Fruit fly (Drosophila melanogaster) whole organism, prepupa: ENCODE results near the gene CG10337.
A peak's percentile ranks its signal among the peaks of the same experiment; 100 is the strongest.

Source experiments
- CG11762 ChIP-seq: fragments of 200-800 bp; sonication (Bioruptor generic); optimal IDR thresholded peaks from 3 replicates; lab custom pipeline; 2016; ENCODE audit warnings: missing biosample characterization, missing genetic modification characterization; ENCODE audit not compliant: insufficient read depth
- CG11902 ChIP-seq: fragments of 200-800 bp; sonication (Bioruptor generic); optimal IDR thresholded peaks from 3 replicates; lab custom pipeline; 2016; ENCODE audit warnings: missing biosample characterization, missing genetic modification characterization
- CG15336 ChIP-seq: fragments of 200-800 bp; sonication (Bioruptor generic); IDR thresholded peaks from 2 replicates; pipeline ENCODE4 v1.3.6; 2022; ENCODE audit warnings: missing biosample characterization, missing genetic modification characterization
- CG16779 ChIP-seq: fragments of 200-800 bp; sonication (Bioruptor generic); optimal IDR thresholded peaks from 3 replicates; lab custom pipeline; 2017; ENCODE audit warnings: missing biosample characterization, mild to moderate bottlenecking, missing genetic modification characterization
- CG3032 ChIP-seq: fragments of 200-800 bp; optimal IDR thresholded peaks from 2 replicates; lab custom pipeline; 2019; ENCODE audit warnings: missing biosample characterization, mild to moderate bottlenecking, missing genetic modification characterization, moderate library complexity
- CG31627 ChIP-seq: fragments of 200-800 bp; sonication (Bioruptor generic); optimal IDR thresholded peaks from 3 replicates; lab custom pipeline; 2016; ENCODE audit warnings: missing biosample characterization, missing genetic modification characterization
- CG34406 ChIP-seq: fragments of 200-800 bp; sonication (Bioruptor generic); optimal IDR thresholded peaks from 3 replicates; lab custom pipeline; 2016; ENCODE audit warnings: missing biosample characterization, missing genetic modification characterization
- CG3919 ChIP-seq: fragments of 200-800 bp; sonication (Bioruptor generic); optimal IDR thresholded peaks from 3 replicates; lab custom pipeline; 2016; ENCODE audit warnings: missing biosample characterization, missing genetic modification characterization
- CG4318 ChIP-seq: fragments of 200-800 bp; sonication (Bioruptor generic); optimal IDR thresholded peaks from 3 replicates; lab custom pipeline; 2017; ENCODE audit warnings: missing biosample characterization, mild to moderate bottlenecking, missing genetic modification characterization
- CG6792 ChIP-seq: fragments of 200-800 bp; sonication (Bioruptor generic); optimal IDR thresholded peaks from 3 replicates; lab custom pipeline; 2016; ENCODE audit warnings: missing biosample characterization, missing genetic modification characterization
- CG6854 ChIP-seq: fragments of 200-800 bp; sonication (Bioruptor generic); optimal IDR thresholded peaks from 2 replicates; lab custom pipeline; 2017; ENCODE audit warnings: missing biosample characterization, mild to moderate bottlenecking, missing genetic modification characterization
- CG7368 ChIP-seq: fragments of 200-800 bp; sonication (Bioruptor generic); optimal IDR thresholded peaks from 3 replicates; lab custom pipeline; 2016; ENCODE audit warnings: missing biosample characterization, missing genetic modification characterization
- CG8319 ChIP-seq: fragments of 200-800 bp; sonication (Bioruptor generic); optimal IDR thresholded peaks from 3 replicates; lab custom pipeline; 2016; ENCODE audit warnings: missing biosample characterization, missing genetic modification characterization
- Eip75B ChIP-seq: fragments of 200-800 bp; sonication (Bioruptor generic); optimal IDR thresholded peaks from 3 replicates; lab custom pipeline; 2016; ENCODE audit warnings: missing biosample characterization, missing genetic modification characterization
- Eip78C ChIP-seq: fragments of 200-800 bp; sonication (Bioruptor generic); peaks from one replicate; lab custom pipeline; 2016; ENCODE audit warnings: missing biosample characterization, missing genetic modification characterization
- Ets21C ChIP-seq: fragments of 200-800 bp; sonication (Bioruptor generic); optimal IDR thresholded peaks from 3 replicates; lab custom pipeline; 2016; ENCODE audit warnings: missing biosample characterization, missing genetic modification characterization
- Gug ChIP-seq: fragments of 200-800 bp; sonication (Bioruptor generic); IDR thresholded peaks from 2 replicates; pipeline ENCODE4 v1.3.6; 2022; ENCODE audit warnings: missing biosample characterization, missing genetic modification characterization
- Hr38 ChIP-seq: sonication (Bioruptor generic); optimal IDR thresholded peaks from 2 replicates; lab custom pipeline; 2016; ENCODE audit warnings: missing biosample characterization, missing genetic modification characterization
- Hr39 ChIP-seq: fragments of 200-800 bp; sonication (Bioruptor generic); optimal IDR thresholded peaks from 2 replicates; lab custom pipeline; 2016; ENCODE audit warnings: missing biosample characterization, missing genetic modification characterization
- Hr4 ChIP-seq: fragments of 200-800 bp; sonication (Bioruptor generic); optimal IDR thresholded peaks from 3 replicates; lab custom pipeline; 2016; ENCODE audit warnings: missing biosample characterization, missing genetic modification characterization
- Met ChIP-seq: fragments of 200-800 bp; sonication (Bioruptor generic); optimal IDR thresholded peaks from 3 replicates; lab custom pipeline; 2016; ENCODE audit warnings: missing biosample characterization, missing genetic modification characterization
- OdsH ChIP-seq: fragments of 200-800 bp; sonication (Bioruptor generic); optimal IDR thresholded peaks from 3 replicates; lab custom pipeline; 2016; ENCODE audit warnings: missing biosample characterization, missing genetic modification characterization
- Smox ChIP-seq: fragments of 200-800 bp; sonication (Bioruptor generic); optimal IDR thresholded peaks from 3 replicates; lab custom pipeline; 2016; ENCODE audit warnings: missing biosample characterization, missing genetic modification characterization
- Sox102F ChIP-seq: fragments of 200-800 bp; sonication (Bioruptor generic); optimal IDR thresholded peaks from 2 replicates; lab custom pipeline; 2016; ENCODE audit warnings: missing biosample characterization, mild to moderate bottlenecking, missing genetic modification characterization
- Sox14 ChIP-seq: fragments of 200-800 bp; sonication (Bioruptor generic); optimal IDR thresholded peaks from 3 replicates; lab custom pipeline; 2016; ENCODE audit warnings: missing biosample characterization, missing genetic modification characterization
- achi ChIP-seq: fragments of 200-800 bp; sonication (Bioruptor generic); optimal IDR thresholded peaks from 3 replicates; lab custom pipeline; 2016; ENCODE audit warnings: missing biosample characterization, missing genetic modification characterization
- acj6 ChIP-seq: fragments of 200-800 bp; sonication (Bioruptor generic); optimal IDR thresholded peaks from 3 replicates; lab custom pipeline; 2016; ENCODE audit warnings: missing biosample characterization, missing genetic modification characterization
- dac ChIP-seq: fragments of 200-800 bp; sonication (Bioruptor generic); optimal IDR thresholded peaks from 2 replicates; lab custom pipeline; 2017; ENCODE audit warnings: missing biosample characterization, mild to moderate bottlenecking, missing genetic modification characterization
- eg ChIP-seq: fragments of 200-800 bp; sonication (Bioruptor generic); IDR thresholded peaks from 3 replicates; pipeline ENCODE4 v1.3.6; 2022; ENCODE audit warnings: missing biosample characterization, missing genetic modification characterization
- esn ChIP-seq: fragments of 200-800 bp; sonication (Bioruptor generic); optimal IDR thresholded peaks from 2 replicates; lab custom pipeline; 2016; ENCODE audit warnings: missing biosample characterization, mild to moderate bottlenecking, missing genetic modification characterization, moderate library complexity
- fd59A ChIP-seq: fragments of 200-800 bp; sonication (Bioruptor generic); optimal IDR thresholded peaks from 2 replicates; lab custom pipeline; 2017; ENCODE audit warnings: missing biosample characterization, mild to moderate bottlenecking, missing genetic modification characterization, missing genetic modification reagents
- fd85E ChIP-seq: fragments of 200-800 bp; sonication (Bioruptor generic); optimal IDR thresholded peaks from 3 replicates; lab custom pipeline; 2016; ENCODE audit warnings: missing biosample characterization, missing genetic modification characterization
- lz ChIP-seq: fragments of 200-800 bp; sonication (Bioruptor generic); optimal IDR thresholded peaks from 3 replicates; lab custom pipeline; 2016; ENCODE audit warnings: missing biosample characterization, missing genetic modification characterization
- pdm3 ChIP-seq: fragments of 200-800 bp; sonication (Bioruptor generic); optimal IDR thresholded peaks from 3 replicates; lab custom pipeline; 2016; ENCODE audit warnings: missing biosample characterization, missing genetic modification characterization
- salr ChIP-seq, 2 experiments: fragments of 200-800 bp; sonication (Bioruptor generic); optimal IDR thresholded peaks; 3 replicates each; lab custom pipeline; 2016 to 2018; ENCODE audit warnings: missing biosample characterization in 2 of 2, missing genetic modification characterization in 2 of 2, mild to moderate bottlenecking in 1 of 2
- spab ChIP-seq: fragments of 200-800 bp; sonication (Bioruptor generic); optimal IDR thresholded peaks from 2 replicates; lab custom pipeline; 2017; ENCODE audit warnings: missing biosample characterization, mild to moderate bottlenecking, missing genetic modification characterization, missing genetic modification reagents
- ss ChIP-seq, 2 experiments: fragments of 200-800 bp; sonication (Bioruptor generic); optimal IDR thresholded peaks; 2 replicates in 1 of 2; 3 replicates in 1 of 2; lab custom pipeline; 2017 to 2018; ENCODE audit warnings: mild to moderate bottlenecking in 2 of 2, missing biosample characterization in 2 of 2, missing genetic modification characterization in 2 of 2, moderate library complexity in 1 of 2
- svp ChIP-seq: fragments of 200-800 bp; sonication (Bioruptor generic); peaks from one replicate; lab custom pipeline; 2016; ENCODE audit warnings: missing biosample characterization, missing genetic modification characterization
- topi ChIP-seq: fragments of 200-800 bp; sonication (Bioruptor generic); optimal IDR thresholded peaks from 3 replicates; lab custom pipeline; 2016; ENCODE audit warnings: missing biosample characterization, missing genetic modification characterization
- vri ChIP-seq: fragments of 200-800 bp; sonication (Bioruptor generic); optimal IDR thresholded peaks from 3 replicates; lab custom pipeline; 2016; ENCODE audit warnings: missing biosample characterization, mild to moderate bottlenecking, missing genetic modification characterization

Gene CG10337

DNA sequence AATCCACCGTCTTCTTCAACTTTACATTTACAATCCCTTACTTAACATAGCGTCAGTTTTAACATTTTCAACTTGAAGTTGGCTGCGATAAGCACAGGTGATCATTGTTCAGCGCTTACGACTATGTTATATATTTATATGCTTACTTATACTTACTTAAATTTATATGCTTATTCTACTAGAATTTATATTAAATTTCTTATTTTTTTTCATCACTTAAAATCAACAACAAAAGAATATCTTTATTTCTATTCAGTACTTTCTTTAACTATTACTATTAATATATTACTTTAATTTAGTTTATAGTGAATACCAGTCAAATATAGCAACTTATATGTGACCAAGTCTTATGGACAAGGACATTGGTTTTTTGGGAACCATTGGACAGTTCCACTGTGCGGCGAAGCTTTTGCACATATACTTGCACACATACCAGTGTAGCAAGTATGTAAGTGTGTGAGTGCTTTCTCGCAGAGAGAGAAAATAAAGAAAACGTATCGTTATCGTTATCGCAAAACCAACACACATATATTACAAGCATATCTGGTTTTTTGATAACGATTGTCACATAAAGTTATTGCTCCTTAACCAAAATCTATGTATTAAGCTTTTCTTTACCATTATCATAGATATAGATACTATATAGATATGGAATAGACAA, 29.5 kb downstream of the CG10337 start, which contains the start of gene Hasp:
Gene Hasp (minus strand): TSS at position 51 of the 661 bp plus-strand sequence.
- TF ChIP-seq fd85E (GFP tag; lab: Kevin White, UChicago): no peak
- TF ChIP-seq salr (GFP tag; optimal IDR thresholded peaks at IDR 0.05; lab: Kevin White, UChicago): no peak
- peak; percentile 30 for TF ChIP-seq Sox102F (GFP tag; lab: Kevin White, UChicago)
- peak; percentile 17 for TF ChIP-seq CG34406 (GFP tag; lab: Kevin White, UChicago)
- peak; percentile 17 for TF ChIP-seq pdm3 (GFP tag; lab: Kevin White, UChicago)
- TF ChIP-seq lz (GFP tag; lab: Kevin White, UChicago): no peak
- peak; percentile 19 for TF ChIP-seq acj6
- no peak for TF ChIP-seq vri (GFP tag; lab: Kevin White, UChicago)
- no peak for TF ChIP-seq Eip75B (GFP tag; lab: Kevin White, UChicago)
- TF ChIP-seq Hr38: no peak
- peak; percentile 36 for TF ChIP-seq achi (GFP tag; lab: Kevin White, UChicago)
- TF ChIP-seq CG15336 (GFP tag; lab: Robert Waterston, UW): peak; percentile 41
- peak; percentile 8 for TF ChIP-seq CG31627 (GFP tag; lab: Kevin White, UChicago)
- TF ChIP-seq topi (GFP tag; lab: Kevin White, UChicago): peak; percentile 17
- 0 out of 3 replicates have a peak, but pooled peaks have one; percentile 32 for TF ChIP-seq eg
- peak; percentile 19 for TF ChIP-seq Hr39 (GFP tag; lab: Kevin White, UChicago)
- TF ChIP-seq OdsH: no peak
- TF ChIP-seq svp (GFP tag; lab: Kevin White, UChicago): peak; percentile 42
- no peak for TF ChIP-seq spab (GFP tag; lab: Kevin White, UChicago)
- TF ChIP-seq Hr4 (GFP tag; lab: Kevin White, UChicago): peak; percentile 23
- no peak for TF ChIP-seq CG7368 (GFP tag; lab: Kevin White, UChicago)
- TF ChIP-seq Met (GFP tag; lab: Kevin White, UChicago): peak; percentile 19
- peak; percentile 46 for TF ChIP-seq esn (GFP tag; lab: Kevin White, UChicago)
- TF ChIP-seq CG3032 (tag; lab: Kevin White, UChicago): no peak
- TF ChIP-seq CG3919: peak; percentile 36
- no peak for TF ChIP-seq CG8319 (GFP tag; lab: Kevin White, UChicago)
- peak; percentile 3 for TF ChIP-seq Smox (GFP tag; lab: Kevin White, UChicago)
- TF ChIP-seq CG16779 (tag; lab: Kevin White, UChicago): no peak

DNA sequence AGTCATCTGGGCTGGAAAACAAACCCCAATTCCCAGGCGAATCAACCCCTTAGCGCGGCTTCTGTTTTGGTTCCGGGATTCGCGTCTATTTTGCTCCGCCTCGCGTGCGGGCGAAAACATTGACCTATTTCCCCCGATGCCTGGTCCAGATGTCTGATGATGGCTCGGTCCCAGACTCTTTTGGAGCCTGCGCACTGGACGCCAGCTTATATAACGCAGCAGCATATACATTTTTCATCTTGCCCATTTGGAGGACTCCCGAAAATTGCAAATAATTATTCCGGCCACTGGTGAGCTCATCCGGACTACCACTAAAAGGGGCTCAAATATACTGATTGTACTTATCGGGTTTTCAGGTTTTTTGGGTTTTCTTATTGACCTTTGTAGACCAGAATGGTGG, 30.7 kb downstream of the CG10337 start:
- no peak for TF ChIP-seq dac (GFP tag; lab: Kevin White, UChicago)
- no peak for TF ChIP-seq ss (GFP tag; optimal IDR thresholded peaks at IDR 0.05; lab: Kevin White, UChicago)
- no peak for TF ChIP-seq Gug
- TF ChIP-seq CG6854 (GFP tag; lab: Kevin White, UChicago): no peak
- no peak for TF ChIP-seq CG34406 (GFP tag; lab: Kevin White, UChicago)
- TF ChIP-seq fd59A (GFP tag; lab: Kevin White, UChicago): no peak
- no peak for TF ChIP-seq CG6792 (GFP tag; lab: Kevin White, UChicago)
- no peak for TF ChIP-seq CG8319 (GFP tag; lab: Kevin White, UChicago)
- no peak for TF ChIP-seq svp (GFP tag; lab: Kevin White, UChicago)
- TF ChIP-seq CG16779 (tag; lab: Kevin White, UChicago): no peak
- TF ChIP-seq Sox102F (GFP tag; lab: Kevin White, UChicago): no peak
- TF ChIP-seq Eip78C (GFP tag; lab: Kevin White, UChicago): no peak

DNA sequence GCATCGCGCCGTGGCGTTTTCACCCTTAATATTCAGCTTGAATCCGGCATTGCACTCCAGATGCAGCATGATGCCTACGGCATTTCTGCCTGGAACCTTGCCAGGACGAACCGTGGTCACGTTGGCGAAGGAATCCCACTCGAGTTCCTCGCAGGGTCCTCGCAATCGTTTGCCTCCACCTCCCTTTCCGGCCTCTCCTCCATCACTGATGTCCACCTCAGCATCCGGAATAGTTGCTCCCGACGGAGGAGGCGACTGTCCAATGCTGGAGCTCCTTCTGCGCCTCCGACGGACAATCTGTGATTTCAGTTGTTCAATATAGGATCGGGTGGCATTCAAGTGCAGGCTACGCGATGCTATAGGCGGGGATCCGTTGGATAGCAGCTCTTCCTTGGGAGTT, 34.6 kb downstream of the CG10337 start:
- TF ChIP-seq CG8319 (GFP tag; lab: Kevin White, UChicago): no peak
- no peak for TF ChIP-seq salr (GFP tag; optimal IDR thresholded peaks at IDR 0.05; lab: Kevin White, UChicago)
- no peak for TF ChIP-seq CG11762 (GFP tag; lab: Kevin White, UChicago)
- TF ChIP-seq Sox14: no peak
- TF ChIP-seq Ets21C (GFP tag; lab: Kevin White, UChicago): no peak
- TF ChIP-seq CG11902 (GFP tag; lab: Kevin White, UChicago): no peak
- TF ChIP-seq CG15336 (GFP tag; lab: Robert Waterston, UW): no peak
- no peak for TF ChIP-seq CG4318
- no peak for TF ChIP-seq ss (GFP tag; optimal IDR thresholded peaks at IDR 0.05; lab: Kevin White, UChicago)
- TF ChIP-seq CG6854 (GFP tag; lab: Kevin White, UChicago): no peak
